Worm (Caenorhabditis elegans) whole organism, L4/young adult: ENCODE data around the gene pdf-2.

Experiments
- W03F9.2 ChIP-seq: fragments of 150-350 bp; optimal IDR thresholded peaks from 2 replicates; lab custom pipeline; 2014; ENCODE audit warnings: missing biosample characterization, missing genetic modification characterization
- dao-5 ChIP-seq: sonication (generic microtip); optimal IDR thresholded peaks from 2 replicates; lab custom pipeline; 2016; ENCODE audit warnings: missing genotype, missing genetic modification characterization, moderate library complexity, missing compliant biosample characterization
- him-1 ChIP-seq: sonication (generic microtip); optimal IDR thresholded peaks from 2 replicates; lab custom pipeline; 2016; ENCODE audit warnings: missing genotype, missing genetic modification reagents, missing genetic modification characterization, missing compliant biosample characterization

The pdf-2 gene

ce11 chrX:2204963-2205362 lies 41.8 kb downstream of the pdf-2 start, which contains the start of gene T24C12.4:
TSS of gene T24C12.4 (minus strand) at chrX:2205063.
- TF ChIP-seq him-1 (tag; lab: Kevin White, UChicago) (no peak), dao-5 (no peak), W03F9.2 (tag; lab: Kevin White, UChicago) (no peak)

- TF ChIP-seq him-1 (tag; lab: Kevin White, UChicago) (no peak), W03F9.2 (tag; lab: Kevin White, UChicago) (no peak), dao-5 (no peak)
Measured at ce11 chrX:2208391-2208790, 45.2 kb downstream of the pdf-2 start.

ce11 chrX:2210164-2210563 lies 47.0 kb downstream of the pdf-2 start:
- TF ChIP-seq dao-5 (no peak), him-1 (tag; lab: Kevin White, UChicago) (no peak), W03F9.2 (tag; lab: Kevin White, UChicago) (no peak)

- TF ChIP-seq him-1 (tag; lab: Kevin White, UChicago) (no peak), W03F9.2 (tag; lab: Kevin White, UChicago) (no peak), dao-5 (no peak)
Measured at ce11 chrX:2210751-2211150, 47.6 kb downstream of the pdf-2 start, which contains the start of gene peb-1. TSS of gene peb-1 (plus strand) at chrX:2211051.

ce11 chrX:2212141-2212540 lies 49.0 kb downstream of the pdf-2 start:
- no peak for TF ChIP-seq dao-5
- no peak for TF ChIP-seq W03F9.2 (tag; lab: Kevin White, UChicago)
- TF ChIP-seq him-1 (tag; lab: Kevin White, UChicago) = no peak

- TF ChIP-seq him-1 (tag; lab: Kevin White, UChicago) (no peak), dao-5 (no peak), W03F9.2 (tag; lab: Kevin White, UChicago) (no peak)
Measured at ce11 chrX:2212712-2213111, 49.5 kb downstream of the pdf-2 start.
